Fruit fly (Drosophila melanogaster) whole organism, embryonic: ENCODE measurements around the gene CG13074.

Experiments
- CG10959 ChIP-seq: fragments of 200-800 bp; sonication (Bioruptor generic); IDR thresholded peaks from 2 replicates; pipeline ENCODE4 v1.3.6; 2022; ENCODE audit warnings: missing biosample characterization, missing genetic modification characterization
- CG10979 ChIP-seq: fragments of 200-800 bp; sonication (Bioruptor generic); optimal IDR thresholded peaks from 2 replicates; lab custom pipeline; 2018; ENCODE audit warnings: missing biosample characterization, mild to moderate bottlenecking, missing genetic modification characterization, moderate library complexity
- CG11560 ChIP-seq: fragments of 200-800 bp; sonication (Bioruptor generic); IDR thresholded peaks from 3 replicates; pipeline ENCODE4 v1.3.6; 2022; ENCODE audit warnings: missing biosample characterization, missing genetic modification characterization
- CG12104 ChIP-seq: fragments of 200-800 bp; sonication (Bioruptor generic); optimal IDR thresholded peaks from 3 replicates; lab custom pipeline; 2016; ENCODE audit warnings: missing biosample characterization, missing genetic modification characterization
- CG12391 ChIP-seq: fragments of 200-800 bp; sonication (Bioruptor generic); optimal IDR thresholded peaks from 3 replicates; lab custom pipeline; 2018; ENCODE audit warnings: missing biosample characterization, mild to moderate bottlenecking, missing genetic modification characterization, moderate library complexity
- CG13624 ChIP-seq: fragments of 200-800 bp; sonication (Bioruptor generic); optimal IDR thresholded peaks from 2 replicates; lab custom pipeline; 2016; ENCODE audit warnings: missing biosample characterization, missing genetic modification characterization
- CG14441 ChIP-seq: fragments of 200-800 bp; sonication (Bioruptor generic); IDR thresholded peaks from 2 replicates; pipeline ENCODE4 v1.3.6; 2022; ENCODE audit warnings: missing biosample characterization, missing genetic modification characterization
- CG14965 ChIP-seq: fragments of 200-800 bp; sonication (Bioruptor generic); optimal IDR thresholded peaks from 2 replicates; lab custom pipeline; 2016; ENCODE audit warnings: missing biosample characterization, missing genetic modification characterization, borderline replicate concordance
- CG16863 ChIP-seq: fragments of 200-800 bp; sonication (Bioruptor generic); optimal IDR thresholded peaks from 3 replicates; lab custom pipeline; 2016; ENCODE audit warnings: missing biosample characterization, missing genetic modification characterization
- CG18262 ChIP-seq: fragments of 200-800 bp; optimal IDR thresholded peaks from 3 replicates; lab custom pipeline; 2019; ENCODE audit warnings: missing biosample characterization, mild to moderate bottlenecking, missing genetic modification characterization, moderate library complexity
- CG30431 ChIP-seq: fragments of 200-800 bp; sonication (Bioruptor generic); optimal IDR thresholded peaks from 2 replicates; lab custom pipeline; 2017; ENCODE audit warnings: missing biosample characterization, missing genetic modification characterization
- CG31224 ChIP-seq: fragments of 200-800 bp; sonication (Bioruptor generic); IDR thresholded peaks from 2 replicates; pipeline ENCODE4 v1.3.6; 2022; ENCODE audit warnings: missing biosample characterization, missing genetic modification characterization
- CG32772 ChIP-seq: fragments of 200-800 bp; sonication (Bioruptor generic); IDR thresholded peaks from 2 replicates; pipeline ENCODE4 v1.3.6; 2022; ENCODE audit warnings: missing biosample characterization, missing genetic modification characterization
- CG34422 ChIP-seq: fragments of 200-800 bp; sonication (Bioruptor generic); IDR thresholded peaks from 3 replicates; pipeline ENCODE4 v1.3.6; 2022; ENCODE audit warnings: missing biosample characterization, missing genetic modification characterization
- CG3726 ChIP-seq: fragments of 200-800 bp; sonication (Bioruptor generic); IDR thresholded peaks from 3 replicates; pipeline ENCODE4, ENCODE4 v1.3.6; 2022; ENCODE audit warnings: missing biosample characterization, missing genetic modification characterization
- CG4360 ChIP-seq: fragments of 200-800 bp; sonication (Bioruptor generic); IDR thresholded peaks from 2 replicates; pipeline ENCODE4 v1.3.6; 2022; ENCODE audit warnings: missing biosample characterization, missing genetic modification characterization
- CG4424 ChIP-seq: fragments of 200-800 bp; sonication (Bioruptor generic); optimal IDR thresholded peaks from 3 replicates; lab custom pipeline; 2016; ENCODE audit warnings: missing biosample characterization, missing genetic modification characterization
- CG4730 ChIP-seq: fragments of 200-800 bp; sonication (Bioruptor generic); IDR thresholded peaks from 2 replicates; pipeline ENCODE4 v1.3.6; 2022; ENCODE audit warnings: missing biosample characterization, missing genetic modification characterization
- CG6683 ChIP-seq: fragments of 200-800 bp; sonication (Bioruptor generic); optimal IDR thresholded peaks from 2 replicates; lab custom pipeline; 2017; ENCODE audit warnings: missing biosample characterization, mild to moderate bottlenecking, missing genetic modification characterization, missing genetic modification reagents
- CG6689 ChIP-seq: fragments of 200-800 bp; sonication (Bioruptor generic); IDR thresholded peaks from 2 replicates; pipeline ENCODE4 v1.3.6; 2022; ENCODE audit warnings: missing biosample characterization, missing genetic modification characterization
- CG8944 ChIP-seq: fragments of 200-800 bp; sonication (Bioruptor generic); optimal IDR thresholded peaks from 3 replicates; lab custom pipeline; 2016; ENCODE audit warnings: missing biosample characterization, missing genetic modification characterization
- CG9215 ChIP-seq: fragments of 200-800 bp; sonication (Bioruptor generic); IDR thresholded peaks from 2 replicates; pipeline ENCODE4 v1.3.6; 2022; ENCODE audit warnings: missing biosample characterization, missing genetic modification characterization
- D ChIP-seq, 2 experiments: fragments of 200-800 bp in 1 of 2; fragments of >200 bp in 1 of 2; sonication (Bioruptor generic) in 1 of 2; optimal IDR thresholded peaks; 2 replicates in 1 of 2; 3 replicates in 1 of 2; lab custom pipeline; 2017; ENCODE audit warnings: mild to moderate bottlenecking in 1 of 2, missing biosample characterization in 1 of 2, missing genetic modification characterization in 1 of 2, missing genetic modification reagents in 1 of 2
- Drgx ChIP-seq: fragments of 200-800 bp; sonication (Bioruptor generic); IDR thresholded peaks from 2 replicates; pipeline ENCODE4 v1.3.6; 2022; ENCODE audit warnings: missing biosample characterization, missing genetic modification characterization
- H15 ChIP-seq: fragments of 200-800 bp; sonication (Bioruptor generic); IDR thresholded peaks from 3 replicates; pipeline ENCODE4 v1.3.6; 2022; ENCODE audit warnings: missing biosample characterization, missing genetic modification characterization
- HmgD ChIP-seq: fragments of 200-800 bp; sonication (Bioruptor generic); optimal IDR thresholded peaks from 3 replicates; lab custom pipeline; 2016; ENCODE audit warnings: missing biosample characterization, missing genetic modification characterization
- Med ChIP-seq: fragments of 200-800 bp; sonication (Bioruptor generic); peaks from one replicate; lab custom pipeline; 2016; ENCODE audit warnings: missing biosample characterization, missing genetic modification characterization, mild to moderate bottlenecking, inconsistent platforms, moderate library complexity
- bbx ChIP-seq: fragments of 200-800 bp; sonication (Bioruptor generic); IDR thresholded peaks from 2 replicates; pipeline ENCODE4 v1.3.6; 2022; ENCODE audit warnings: missing biosample characterization, missing genetic modification characterization; ENCODE audit not compliant: partially characterized antibody
- chn ChIP-seq: fragments of 200-800 bp; sonication (Bioruptor generic); optimal IDR thresholded peaks from 2 replicates; lab custom pipeline; 2016; ENCODE audit warnings: missing biosample characterization, missing genetic modification characterization
- ci ChIP-seq: fragments of 200-800 bp; sonication (Bioruptor generic); IDR thresholded peaks from 3 replicates; pipeline ENCODE4 v1.3.6; 2022; ENCODE audit warnings: missing biosample characterization, missing genetic modification characterization
- exex ChIP-seq: fragments of 200-800 bp; sonication (Bioruptor generic); optimal IDR thresholded peaks from 4 replicates; lab custom pipeline; 2018; ENCODE audit warnings: missing biosample characterization, mild to moderate bottlenecking, missing genetic modification characterization, moderate library complexity
- fd3F ChIP-seq: fragments of 200-800 bp; sonication (Bioruptor generic); optimal IDR thresholded peaks from 2 replicates; lab custom pipeline; 2018; ENCODE audit warnings: missing biosample characterization, mild to moderate bottlenecking, missing genetic modification characterization, moderate library complexity
- gro ChIP-seq: fragments of 200-800 bp; sonication (Bioruptor generic); optimal IDR thresholded peaks from 2 replicates; lab custom pipeline; 2016; ENCODE audit warnings: missing biosample characterization, missing genetic modification characterization
- kay ChIP-seq: fragments of 200-800 bp; sonication (Bioruptor generic); optimal IDR thresholded peaks from 2 replicates; lab custom pipeline; 2016; ENCODE audit warnings: missing biosample characterization, missing genetic modification characterization
- knrl ChIP-seq: fragments of 200-800 bp; sonication (Bioruptor generic); IDR thresholded peaks from 3 replicates; pipeline ENCODE4 v1.3.6; 2022; ENCODE audit warnings: missing biosample characterization, missing genetic modification characterization; ENCODE audit not compliant: partially characterized antibody
- lola ChIP-seq, 3 experiments: fragments of >200 bp in 2 of 3; fragments of 200-800 bp in 1 of 3; sonication (Bioruptor generic) in 1 of 3; optimal IDR thresholded peaks; 2 replicates each; lab custom pipeline; 2017 to 2019; ENCODE audit warnings: missing biosample characterization in 3 of 3, missing genetic modification characterization in 3 of 3, mild to moderate bottlenecking in 1 of 3, moderate library complexity in 1 of 3
- onecut ChIP-seq: fragments of 200-800 bp; sonication (Bioruptor generic); IDR thresholded peaks from 2 replicates; pipeline ENCODE4 v1.3.6; 2022; ENCODE audit warnings: missing biosample characterization, missing genetic modification characterization
- rib ChIP-seq: fragments of 200-800 bp; sonication (Bioruptor generic); IDR thresholded peaks from 2 replicates; pipeline ENCODE4 v1.3.6; 2022; ENCODE audit warnings: missing biosample characterization, missing genetic modification characterization
- schlank ChIP-seq: fragments of 200-800 bp; sonication (Bioruptor generic); optimal IDR thresholded peaks from 2 replicates; lab custom pipeline; 2018; ENCODE audit warnings: missing biosample characterization, mild to moderate bottlenecking, missing genetic modification characterization
- sens ChIP-seq: fragments of 200-800 bp; sonication (Bioruptor generic); peaks from one replicate; lab custom pipeline; 2016; ENCODE audit warnings: missing biosample characterization, missing genetic modification characterization
- sima ChIP-seq: fragments of 200-800 bp; sonication (Bioruptor generic); optimal IDR thresholded peaks from 2 replicates; lab custom pipeline; 2016; ENCODE audit warnings: missing biosample characterization, missing genetic modification characterization
- slp2 ChIP-seq: fragments of 200-800 bp; sonication (Bioruptor generic); optimal IDR thresholded peaks from 2 replicates; lab custom pipeline; 2016; ENCODE audit warnings: missing biosample characterization, missing genetic modification characterization
- sr ChIP-seq: fragments of 200-800 bp; sonication (Bioruptor generic); IDR thresholded peaks from 3 replicates; pipeline ENCODE4 v1.3.6; 2022; ENCODE audit warnings: missing biosample characterization, missing genetic modification characterization
- ssp ChIP-seq: fragments of 200-800 bp; sonication (Bioruptor generic); IDR thresholded peaks from 2 replicates; pipeline ENCODE4 v1.3.6; 2022; ENCODE audit warnings: missing biosample characterization, missing genetic modification characterization
- stwl ChIP-seq: fragments of 200-800 bp; sonication (Bioruptor generic); optimal IDR thresholded peaks from 3 replicates; lab custom pipeline; 2018; ENCODE audit warnings: missing biosample characterization, mild to moderate bottlenecking, missing genetic modification characterization, moderate library complexity
- toy ChIP-seq: fragments of 200-800 bp; sonication (Bioruptor generic); IDR thresholded peaks from 2 replicates; pipeline ENCODE4 v1.3.6; 2022; ENCODE audit warnings: missing biosample characterization, missing genetic modification characterization
- twi ChIP-seq: fragments of 200-800 bp; optimal IDR thresholded peaks from 2 replicates; lab custom pipeline; 2019; ENCODE audit warnings: missing biosample characterization, mild to moderate bottlenecking, missing genetic modification characterization, moderate library complexity
- zen ChIP-seq: fragments of 200-800 bp; sonication (Bioruptor generic); optimal IDR thresholded peaks from 3 replicates; lab custom pipeline; 2018; ENCODE audit warnings: missing biosample characterization, mild to moderate bottlenecking, missing genetic modification characterization, moderate library complexity
- zen2 ChIP-seq: fragments of 200-800 bp; sonication (Bioruptor generic); IDR thresholded peaks from 3 replicates; pipeline ENCODE4 v1.3.6; 2022; ENCODE audit warnings: missing biosample characterization, missing genetic modification characterization; ENCODE audit not compliant: partially characterized antibody

The CG13074 gene

DNA sequence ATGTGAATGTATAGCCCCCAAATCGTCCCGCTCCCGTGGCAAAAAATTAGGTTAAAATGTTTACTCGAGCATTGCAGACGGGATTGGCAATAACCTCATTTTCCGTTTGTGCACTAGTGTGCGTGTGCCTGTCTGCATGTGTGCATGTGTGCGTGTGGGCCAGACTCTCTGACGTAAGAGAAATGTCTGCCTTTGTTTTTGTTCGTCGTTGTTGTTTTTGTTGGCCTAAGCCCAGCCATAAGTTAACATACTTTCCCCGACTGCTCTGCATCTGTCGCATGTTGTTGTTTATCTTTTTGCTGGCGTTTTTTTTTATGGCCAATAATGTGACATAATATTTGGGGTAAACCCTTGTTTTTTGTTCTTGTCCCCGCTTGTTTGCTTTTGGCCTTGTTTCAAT lies 48.0 kb upstream of the CG13074 start (continued):
- TF ChIP-seq CG32772 (GFP tag; lab: Robert Waterston, UW): no peak
- no peak for TF ChIP-seq ci (GFP tag; lab: Robert Waterston, UW)
- TF ChIP-seq onecut (GFP tag; lab: Robert Waterston, UW): no peak
- TF ChIP-seq zen2 (GFP tag; lab: Robert Waterston, UW): no peak
- no peak for TF ChIP-seq CG9215
- peak; percentile 23; the same call in 1 of the 2 replicates for TF ChIP-seq CG4360 (GFP tag; lab: Robert Waterston, UW)
- TF ChIP-seq CG14441 (GFP tag; lab: Robert Waterston, UW): no peak
- no peak for TF ChIP-seq fd3F (GFP tag; lab: Kevin White, UChicago)
- 0 out of 2 replicates have a peak, but pooled peaks have one; percentile 33 for TF ChIP-seq CG10959 (GFP tag; lab: Robert Waterston, UW)
- no peak for TF ChIP-seq slp2 (GFP tag; lab: Kevin White, UChicago)
- no peak for TF ChIP-seq ssp (GFP tag; lab: Robert Waterston, UW)
- TF ChIP-seq CG14965 (GFP tag; lab: Kevin White, UChicago): no peak
- TF ChIP-seq CG11560 (tag; lab: Robert Waterston, UW): no peak

DNA sequence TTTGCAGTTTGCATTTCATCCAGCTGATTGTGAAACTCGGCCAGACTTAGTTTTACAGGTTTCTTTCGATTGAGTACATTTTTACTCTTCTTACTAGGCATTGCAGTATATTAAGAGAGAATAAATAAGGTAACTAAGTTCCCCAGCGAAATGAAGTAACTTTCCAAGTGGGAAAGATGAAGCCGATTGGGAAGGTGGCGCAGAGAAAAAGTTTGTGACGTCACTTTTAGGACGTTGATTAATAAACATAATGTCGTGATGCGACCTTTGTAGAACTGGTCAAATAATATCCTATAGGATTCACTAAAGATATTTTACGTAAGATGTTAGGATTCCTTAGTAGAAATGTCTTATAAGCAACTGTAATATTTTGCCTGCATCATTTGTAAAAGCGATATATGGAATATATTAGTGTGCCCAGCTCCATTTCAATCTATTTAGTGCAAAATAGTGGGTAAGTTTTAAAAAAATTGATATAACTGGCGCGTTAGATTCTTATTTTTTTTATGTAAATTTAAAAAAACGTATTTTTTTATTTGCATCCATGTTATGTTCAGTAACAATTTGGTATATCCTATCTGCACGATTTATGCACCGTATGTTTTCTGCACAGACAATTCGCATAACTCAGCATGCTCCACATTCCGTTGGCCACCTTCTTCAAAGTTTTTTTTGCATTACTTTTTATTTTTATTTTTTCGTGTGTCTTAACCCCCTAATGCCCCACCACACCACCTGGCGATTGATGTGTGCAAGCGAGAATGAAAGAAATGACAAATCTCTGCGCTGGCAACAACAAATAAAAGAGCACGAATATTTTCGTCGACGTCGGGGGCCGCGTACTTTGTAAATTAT lies 46.6 kb upstream of the CG13074 start, which contains the start of gene CG32152:
TSS of gene CG32152 (minus strand) at position 352 of the 855 bp plus-strand sequence.
- no peak for TF ChIP-seq lola (GFP tag; optimal IDR thresholded peaks at IDR 0.05; lab: Kevin White, UChicago)
- no peak for TF ChIP-seq CG31224 (GFP tag; lab: Robert Waterston, UW)
- TF ChIP-seq zen (tag; lab: Kevin White, UChicago): no peak
- no peak for TF ChIP-seq CG6683
- no peak for TF ChIP-seq CG3726 (GFP tag; lab: Robert Waterston, UW)
- TF ChIP-seq twi (tag; lab: Kevin White, UChicago): no peak
- TF ChIP-seq schlank (tag; lab: Kevin White, UChicago): no peak
- TF ChIP-seq Med (GFP tag; lab: Kevin White, UChicago): peak; percentile 69
- TF ChIP-seq gro: no peak
- no peak for TF ChIP-seq CG12104
- no peak for TF ChIP-seq kay (GFP tag; lab: Kevin White, UChicago)
- TF ChIP-seq CG18262 (tag; lab: Kevin White, UChicago): no peak
- TF ChIP-seq CG10979 (tag; lab: Kevin White, UChicago): no peak
- no peak for TF ChIP-seq knrl (GFP tag; lab: Robert Waterston, UW)
- TF ChIP-seq stwl: peak; percentile 70
- TF ChIP-seq CG16863 (GFP tag; lab: Kevin White, UChicago): no peak
- TF ChIP-seq CG12391 (tag; lab: Kevin White, UChicago): no peak
- TF ChIP-seq HmgD (GFP tag; lab: Kevin White, UChicago): no peak
- TF ChIP-seq H15: no peak
- TF ChIP-seq exex (tag; lab: Kevin White, UChicago): no peak
- TF ChIP-seq CG34422 (GFP tag; lab: Robert Waterston, UW): no peak
- no peak for TF ChIP-seq D (optimal IDR thresholded peaks at IDR 0.05; lab: Kevin White, UChicago)
- TF ChIP-seq D (GFP tag; optimal IDR thresholded peaks at IDR 0.05; lab: Kevin White, UChicago): no peak
- TF ChIP-seq rib (GFP tag; lab: Robert Waterston, UW): no peak
- peak; percentile 67 for TF ChIP-seq sens (GFP tag; lab: Kevin White, UChicago)
- TF ChIP-seq CG6689 (GFP tag; lab: Robert Waterston, UW): peak; percentile 97
- peak; percentile 14 for TF ChIP-seq CG4424 (GFP tag; lab: Kevin White, UChicago)
- TF ChIP-seq CG4730 (GFP tag; lab: Robert Waterston, UW): no peak
- no peak for TF ChIP-seq CG13624 (GFP tag; lab: Kevin White, UChicago)
- peak; percentile 70; the same call in 1 of the 2 replicates for TF ChIP-seq Drgx (GFP tag; lab: Robert Waterston, UW)
- TF ChIP-seq CG8944: no peak
- TF ChIP-seq sima (GFP tag; lab: Kevin White, UChicago): no peak
- no peak for TF ChIP-seq sr
- TF ChIP-seq CG30431 (GFP tag; lab: Kevin White, UChicago): no peak
- no peak for TF ChIP-seq chn (GFP tag; lab: Kevin White, UChicago)
- TF ChIP-seq bbx (GFP tag; lab: Robert Waterston, UW): no peak
- no peak for TF ChIP-seq toy (GFP tag; lab: Robert Waterston, UW)
